Worm (Caenorhabditis elegans): ENCODE measurements around the gene nmy-1.

The nmy-1 gene

ce11 chrX:2945950-2946349, 36.6 kb downstream of the nmy-1 start:
- TF ChIP-seq jun-1 (tag; optimal IDR thresholded peaks at IDR 0.05) (no peak), nhr-77 (tag; optimal IDR thresholded peaks at IDR 0.05) (no peak), tbx-2 (tag; optimal IDR thresholded peaks at IDR 0.05) (no peak), ama-1 (optimal IDR thresholded peaks at IDR 0.05) (no peak), egl-27 (tag; optimal IDR thresholded peaks at IDR 0.05) (no peak), aly-2 (tag; optimal IDR thresholded peaks at IDR 0.05) (no peak), ceh-9 (tag; optimal IDR thresholded peaks at IDR 0.05) (no peak), snpc-4 (tag; optimal IDR thresholded peaks at IDR 0.05) (no peak), skn-1 (tag; optimal IDR thresholded peaks at IDR 0.05) (no peak), pha-4 (tag; optimal IDR thresholded peaks at IDR 0.05) (no peak), mml-1 (tag; optimal IDR thresholded peaks at IDR 0.05) (no peak), unc-62 (GFP tag; optimal IDR thresholded peaks at IDR 0.05) (no peak), ceh-28 (tag; optimal IDR thresholded peaks at IDR 0.05) (no peak), daf-12 (tag; optimal IDR thresholded peaks at IDR 0.05) (no peak), lin-15B (tag; optimal IDR thresholded peaks at IDR 0.05) (no peak), elt-3 (tag; optimal IDR thresholded peaks at IDR 0.05) (no peak)

ce11 chrX:2946508-2947005, 37.2 kb downstream of the nmy-1 start, which contains the start of the genes Y41G9A.10 and Y41G9A.5:
TSS of gene Y41G9A.10 (minus strand) at chrX:2946558.
TSS of gene Y41G9A.5 (plus strand) at chrX:2946667.
- TF ChIP-seq ceh-82 (tag; optimal IDR thresholded peaks at IDR 0.05) (no peak), aly-2 (tag; optimal IDR thresholded peaks at IDR 0.05) (no peak), nhr-23 (tag; optimal IDR thresholded peaks at IDR 0.05) (peak; percentile 36), elt-3 (tag; optimal IDR thresholded peaks at IDR 0.05) (peak in 2 of 3 experiments; percentile 40 to 63), hmg-11 (tag; optimal IDR thresholded peaks at IDR 0.05) (no peak), ZK546.5 (tag; optimal IDR thresholded peaks at IDR 0.05) (no peak), zag-1 (tag; optimal IDR thresholded peaks at IDR 0.05) (no peak), fkh-2 (tag; optimal IDR thresholded peaks at IDR 0.05) (no peak), R02D3.7 (tag; optimal IDR thresholded peaks at IDR 0.05) (no peak), nhr-28 (tag; optimal IDR thresholded peaks at IDR 0.05) (no peak), mml-1 (tag; optimal IDR thresholded peaks at IDR 0.05) (no peak), fkh-10 (GFP tag; optimal IDR thresholded peaks at IDR 0.05) (no peak), nhr-25 (tag; optimal IDR thresholded peaks at IDR 0.05) (peak; percentile 19), lin-15B (tag; optimal IDR thresholded peaks at IDR 0.05) (no peak), unc-62 (GFP tag; optimal IDR thresholded peaks at IDR 0.05) (no peak), ceh-16 (tag; optimal IDR thresholded peaks at IDR 0.05) (no peak), skn-1 (tag; optimal IDR thresholded peaks at IDR 0.05) (no peak), sea-2 (GFP tag; optimal IDR thresholded peaks at IDR 0.05) (no peak), nhr-11 (tag; optimal IDR thresholded peaks at IDR 0.05) (no peak)

- TF ChIP-seq nfya-1 (tag; optimal IDR thresholded peaks at IDR 0.05; ENCODE audit: insufficient read depth) = no peak
- TF ChIP-seq unc-62 (GFP tag; optimal IDR thresholded peaks at IDR 0.05) = peak; percentile 41
Measured at ce11 chrX:2950234-2950633, 40.9 kb downstream of the nmy-1 start.

ce11 chrX:2953522-2954032, 44.2 kb downstream of the nmy-1 start:
- no peak for TF ChIP-seq eor-1 (tag; optimal IDR thresholded peaks at IDR 0.05)
- TF ChIP-seq nfya-1 (tag; optimal IDR thresholded peaks at IDR 0.05; ENCODE audit: insufficient read depth) = peak; percentile 7

ce11 chrX:2955628-2956027, 46.3 kb downstream of the nmy-1 start:
- TF ChIP-seq elt-3 (tag; optimal IDR thresholded peaks at IDR 0.05) (no peak), pha-4 (tag; optimal IDR thresholded peaks at IDR 0.05) (no peak), lin-15B (tag; optimal IDR thresholded peaks at IDR 0.05) (no peak)

ce11 chrX:2957446-2957985, 48.2 kb downstream of the nmy-1 start, which contains the start of gene gbb-1:
TSS of gene gbb-1 (plus strand) at chrX:2957935.
- TF ChIP-seq ceh-82 (tag; optimal IDR thresholded peaks at IDR 0.05) = no peak
- peak; percentile 19 for TF ChIP-seq elt-1 (tag; optimal IDR thresholded peaks at IDR 0.05)

Data from whole organism, L3 larva.